Worm (Caenorhabditis elegans): Measurements from ENCODE around the gene F22E5.9.
"Not testable (repeated sequence)": the region's sequence is repeated elsewhere in the genome, so short reads cannot be mapped to it uniquely, and the experiment has no call there.

- TF ChIP-seq nhr-237 (tag; optimal IDR thresholded peaks at IDR 0.05); mab-5 (tag; optimal IDR thresholded peaks at IDR 0.05); ztf-11 (tag; optimal IDR thresholded peaks at IDR 0.05); snpc-4 (tag; optimal IDR thresholded peaks at IDR 0.05); pha-4 (tag; optimal IDR thresholded peaks at IDR 0.05); nhr-76 (tag; optimal IDR thresholded peaks at IDR 0.05); lsy-2 (tag; optimal IDR thresholded peaks at IDR 0.05); unc-62 (GFP tag; optimal IDR thresholded peaks at IDR 0.05); tbx-8 (GFP tag; optimal IDR thresholded peaks at IDR 0.05): not testable (repeated sequence)
Measured at ce11 chrII:2688616-2689015, 50.4 kb downstream of the F22E5.9 start, which contains the start of gene nspf-2.

All from whole organism, mixed stage, embryonic.